Worm (Caenorhabditis elegans) whole organism, L1 larva: ENCODE data around the gene usp-46.

ENCODE experiments used
- C16A3.4 ChIP-seq: fragments of 150-350 bp; optimal IDR thresholded peaks from 2 replicates; lab custom pipeline; 2014; ENCODE audit warnings: missing biosample characterization, missing genetic modification characterization
- F16B12.6 ChIP-seq: fragments of 150-350 bp; optimal IDR thresholded peaks from 2 replicates; lab custom pipeline; 2014; ENCODE audit warnings: missing biosample characterization, missing genetic modification characterization
- aha-1 ChIP-seq: fragments of 150-350 bp; optimal IDR thresholded peaks from 2 replicates; lab custom pipeline; 2014; ENCODE audit warnings: missing biosample characterization, missing genetic modification characterization
- ceh-63 ChIP-seq: fragments of 200-800 bp; sonication (Bioruptor generic); optimal IDR thresholded peaks from 2 replicates; lab custom pipeline; 2018; ENCODE audit warnings: mild to moderate bottlenecking, missing genetic modification characterization, missing compliant biosample characterization
- ceh-8 ChIP-seq: fragments of 200-800 bp; sonication (Bioruptor generic); optimal IDR thresholded peaks from 2 replicates; lab custom pipeline; 2018; ENCODE audit warnings: mild to moderate bottlenecking, missing genetic modification characterization, moderate library complexity, missing compliant biosample characterization
- ceh-82 ChIP-seq, 3 experiments: fragments of 150-350 bp in 1 of 3; sonication (generic microtip) in 2 of 3; optimal IDR thresholded peaks; 2 replicates each; lab custom pipeline; 2014 to 2017; ENCODE audit warnings: missing biosample characterization in 3 of 3, missing genetic modification characterization in 3 of 3
- ceh-88 ChIP-seq: fragments of 200-800 bp; sonication (Bioruptor generic); IDR thresholded peaks from 2 replicates; pipeline ENCODE4 v1.3.6; 2022; ENCODE audit warnings: missing genetic modification characterization, missing compliant biosample characterization
- dsc-1 ChIP-seq: sonication (generic microtip); optimal IDR thresholded peaks from 2 replicates; lab custom pipeline; 2016; ENCODE audit warnings: mild to moderate bottlenecking, missing genetic modification characterization, missing compliant biosample characterization
- efl-1 ChIP-seq, 4 experiments: fragments of 150-350 bp; optimal IDR thresholded peaks in 3 of 4; peaks in 1 of 4; 1 replicate in 1 of 4; 2 replicates in 3 of 4; lab custom pipeline; 2014; ENCODE audit warnings: missing biosample characterization in 2 of 4, missing genetic modification characterization in 2 of 4, missing genetic modification reagents in 2 of 4
- egl-13 ChIP-seq: sonication (generic microtip); optimal IDR thresholded peaks from 2 replicates; lab custom pipeline; 2016; ENCODE audit warnings: missing genotype, missing genetic modification reagents, missing genetic modification characterization, missing compliant biosample characterization
- egl-27 ChIP-seq, 2 experiments: fragments of 150-350 bp in 1 of 2; sonication (generic microtip); optimal IDR thresholded peaks; 3 replicates each; lab custom pipeline; 2017 to 2018; ENCODE audit warnings: missing biosample characterization in 2 of 2, missing genetic modification characterization in 2 of 2, missing genetic modification reagents in 2 of 2
- elt-2 ChIP-seq: sonication (generic microtip); optimal IDR thresholded peaks from 2 replicates; lab custom pipeline; 2016; ENCODE audit warnings: missing genetic modification characterization, mild to moderate bottlenecking, inconsistent platforms, missing compliant biosample characterization, missing genetic modification reagents
- ets-5 ChIP-seq: fragments of 200-800 bp; sonication (Bioruptor generic); IDR thresholded peaks from 2 replicates; pipeline ENCODE4 v1.3.6; 2022; ENCODE audit warnings: missing genetic modification characterization, missing compliant biosample characterization
- fkh-10 ChIP-seq: sonication (generic microtip); optimal IDR thresholded peaks from 2 replicates; lab custom pipeline; 2017; ENCODE audit warnings: missing biosample characterization, missing genetic modification reagents, missing genetic modification characterization
- fkh-8 ChIP-seq: sonication (generic microtip); optimal IDR thresholded peaks from 2 replicates; lab custom pipeline; 2016; ENCODE audit warnings: mild to moderate bottlenecking, missing genetic modification characterization, missing compliant biosample characterization
- fos-1 ChIP-seq: fragments of 150-350 bp; optimal IDR thresholded peaks from 2 replicates; lab custom pipeline; 2014; ENCODE audit warnings: missing biosample characterization, missing genetic modification characterization
- grh-1 ChIP-seq: fragments of 200-800 bp; sonication (Bioruptor generic); IDR thresholded peaks from 2 replicates; pipeline ENCODE4 v1.3.6; 2022; ENCODE audit warnings: missing genetic modification reagents, missing genetic modification characterization, missing compliant biosample characterization
- hlh-17 ChIP-seq: fragments of 200-800 bp; sonication (Bioruptor generic); optimal IDR thresholded peaks from 2 replicates; lab custom pipeline; 2018; ENCODE audit warnings: missing genetic modification characterization, mild to moderate bottlenecking, missing compliant biosample characterization, moderate library complexity, borderline replicate concordance
- hlh-4 ChIP-seq: sonication (generic microtip); optimal IDR thresholded peaks from 2 replicates; lab custom pipeline; 2016; ENCODE audit warnings: mild to moderate bottlenecking, missing genetic modification characterization, missing compliant biosample characterization
- irx-1 ChIP-seq: sonication (generic microtip); optimal IDR thresholded peaks from 2 replicates; lab custom pipeline; 2016; ENCODE audit warnings: missing genetic modification characterization, missing compliant biosample characterization
- isw-1 ChIP-seq: fragments of 200-800 bp; sonication (Bioruptor generic); IDR thresholded peaks from 2 replicates; pipeline ENCODE4 v1.3.6; 2022; ENCODE audit warnings: missing genetic modification characterization, missing compliant biosample characterization
- lin-15B ChIP-seq: fragments of 150-350 bp; sonication (generic microtip); optimal IDR thresholded peaks from 3 replicates; lab custom pipeline; 2014; ENCODE audit warnings: missing biosample characterization, missing genetic modification characterization
- lin-35 ChIP-seq, 2 experiments: fragments of 150-350 bp; optimal IDR thresholded peaks; 2 replicates each; lab custom pipeline; 2014; ENCODE audit warnings: missing biosample characterization in 2 of 2, missing genetic modification characterization in 2 of 2, missing genetic modification reagents in 2 of 2
- lir-3 ChIP-seq: sonication (generic microtip); optimal IDR thresholded peaks from 2 replicates; lab custom pipeline; 2016; ENCODE audit warnings: mild to moderate bottlenecking, missing genetic modification characterization, moderate library complexity, missing compliant biosample characterization; ENCODE audit not compliant: poor library complexity
- mep-1 ChIP-seq: fragments of 150-350 bp; optimal IDR thresholded peaks from 2 replicates; lab custom pipeline; 2014; ENCODE audit warnings: missing biosample characterization, missing genetic modification characterization
- nhr-11 ChIP-seq: fragments of 150-350 bp; optimal IDR thresholded peaks from 2 replicates; lab custom pipeline; 2014; ENCODE audit warnings: missing biosample characterization, missing genetic modification characterization
- nhr-12 ChIP-seq: sonication (generic microtip); optimal IDR thresholded peaks from 2 replicates; lab custom pipeline; 2017; ENCODE audit warnings: missing biosample characterization, missing genetic modification characterization
- nhr-19 ChIP-seq: fragments of 200-800 bp; sonication (Bioruptor generic); conservative IDR thresholded peaks from 2 replicates; pipeline ENCODE4 v1.3.6; 2022; ENCODE audit warnings: missing genetic modification characterization, missing compliant biosample characterization
- nhr-237 ChIP-seq: fragments of 150-350 bp; optimal IDR thresholded peaks from 2 replicates; lab custom pipeline; 2014; ENCODE audit warnings: missing biosample characterization, missing genetic modification characterization
- nhr-76 ChIP-seq: sonication (generic microtip); optimal IDR thresholded peaks from 2 replicates; lab custom pipeline; 2017; ENCODE audit warnings: missing biosample characterization, missing genetic modification characterization
- pag-3 ChIP-seq: sonication (generic microtip); optimal IDR thresholded peaks from 2 replicates; lab custom pipeline; 2017; ENCODE audit warnings: missing genetic modification characterization, mild to moderate bottlenecking, missing compliant biosample characterization, antibody characterized with exemption, borderline replicate concordance; ENCODE audit not compliant: insufficient read depth
- pax-3 ChIP-seq: fragments of 200-800 bp; sonication (Bioruptor generic); optimal IDR thresholded peaks from 2 replicates; lab custom pipeline; 2018; ENCODE audit warnings: mild to moderate bottlenecking, missing genetic modification characterization, moderate library complexity, missing compliant biosample characterization
- pqm-1 ChIP-seq: sonication (generic microtip); optimal IDR thresholded peaks from 3 replicates; lab custom pipeline; 2017; ENCODE audit warnings: missing biosample characterization, missing genetic modification characterization
- rnt-1 ChIP-seq: sonication (generic microtip); optimal IDR thresholded peaks from 2 replicates; lab custom pipeline; 2016; ENCODE audit warnings: mild to moderate bottlenecking, missing genetic modification characterization, moderate library complexity, missing compliant biosample characterization
- sox-4 ChIP-seq: sonication (generic microtip); optimal IDR thresholded peaks from 2 replicates; lab custom pipeline; 2016; ENCODE audit warnings: missing genetic modification characterization, missing compliant biosample characterization
- sptf-1 ChIP-seq: fragments of 150-350 bp; optimal IDR thresholded peaks from 2 replicates; lab custom pipeline; 2014; ENCODE audit warnings: missing biosample characterization, missing genetic modification characterization
- swsn-7 ChIP-seq: sonication (generic microtip); optimal IDR thresholded peaks from 2 replicates; lab custom pipeline; 2016; ENCODE audit warnings: missing genetic modification characterization, missing compliant biosample characterization
- tbx-2 ChIP-seq: sonication (generic microtip); optimal IDR thresholded peaks from 2 replicates; lab custom pipeline; 2016; ENCODE audit warnings: missing genetic modification characterization, missing compliant biosample characterization
- unc-30 ChIP-seq: sonication (generic microtip); optimal IDR thresholded peaks from 2 replicates; lab custom pipeline; 2017; ENCODE audit warnings: missing biosample characterization, missing genetic modification characterization
- unc-62 ChIP-seq: fragments of 150-350 bp; optimal IDR thresholded peaks from 2 replicates; lab custom pipeline; 2014; ENCODE audit warnings: missing biosample characterization, missing genetic modification reagents, missing genetic modification characterization
- unc-86 ChIP-seq: sonication (generic microtip); optimal IDR thresholded peaks from 2 replicates; lab custom pipeline; 2016; ENCODE audit warnings: missing genetic modification characterization, missing compliant biosample characterization
- unc-98 ChIP-seq: fragments of 200-800 bp; sonication (Bioruptor generic); IDR thresholded peaks from 2 replicates; pipeline ENCODE4 v1.3.6; 2022; ENCODE audit warnings: missing genetic modification characterization, missing compliant biosample characterization
- xbp-1 ChIP-seq: sonication (generic microtip); optimal IDR thresholded peaks from 2 replicates; lab custom pipeline; 2016; ENCODE audit warnings: missing genetic modification characterization, missing compliant biosample characterization
- zag-1 ChIP-seq: fragments of 150-350 bp; optimal IDR thresholded peaks from 2 replicates; lab custom pipeline; 2014; ENCODE audit warnings: missing biosample characterization, missing genetic modification characterization
- ztf-11 ChIP-seq, 2 experiments: sonication (generic microtip); optimal IDR thresholded peaks; 2 replicates each; lab custom pipeline; 2016 to 2017; ENCODE audit warnings: missing genetic modification characterization in 2 of 2, missing biosample characterization in 1 of 2, missing compliant biosample characterization in 1 of 2

usp-46 gene

ce11 chrIII:9818763-9819162 lies 42.3 kb downstream of the usp-46 start, which contains the start of gene panl-3 (continued):
- TF ChIP-seq lin-35 (GFP tag; optimal IDR thresholded peaks at IDR 0.05; lab: Kevin White, UChicago) (peak; percentile 71 to 85), zag-1 (tag; lab: Kevin White, UChicago) (no peak), nhr-11 (tag; lab: Kevin White, UChicago) (no peak), nhr-12 (no peak), nhr-237 (no peak), isw-1 (no peak), ceh-8 (GFP tag; lab: Kevin White, UChicago) (no peak), hlh-17 (GFP tag; lab: Kevin White, UChicago) (no peak), sptf-1 (no peak), grh-1 (GFP tag; lab: Robert Waterston, UW) (no peak), C16A3.4 (tag; lab: Kevin White, UChicago) (peak; percentile 79), egl-13 (no peak), ets-5 (no peak), fos-1 (no peak), elt-2 (tag; lab: Kevin White, UChicago) (peak; percentile 10), xbp-1 (tag; lab: Kevin White, UChicago) (peak; percentile 69), fkh-8 (peak; percentile 65), tbx-2 (tag; lab: Kevin White, UChicago) (peak; percentile 86), nhr-19 (peak; percentile 55), fkh-10 (GFP tag; lab: Kevin White, UChicago) (no peak), mep-1 (tag; lab: Kevin White, UChicago) (peak; percentile 93), irx-1 (tag; lab: Kevin White, UChicago) (no peak), F16B12.6 (peak; percentile 98), lir-3 (tag; lab: Kevin White, UChicago) (no peak), unc-98 (GFP tag; lab: Robert Waterston, UW) (no peak), hlh-4 (tag; lab: Kevin White, UChicago) (no peak), pax-3 (tag; lab: Kevin White, UChicago) (no peak), swsn-7 (peak; percentile 70), rnt-1 (peak; percentile 82), unc-62 (GFP tag; lab: Kevin White, UChicago) (no peak), egl-27 (tag; optimal IDR thresholded peaks at IDR 0.05; lab: Kevin White, UChicago) (no peak), ceh-88 (GFP tag; lab: Robert Waterston, UW) (no peak), lin-15B (no peak), pag-3 (tag; lab: Kevin White, UChicago) (no peak), ceh-63 (GFP tag; lab: Kevin White, UChicago) (no peak), dsc-1 (peak; percentile 28), ceh-82 (tag; optimal IDR thresholded peaks at IDR 0.05; lab: Kevin White, UChicago) (peak; percentile 10 to 57 (median 38)), sox-4 (tag; lab: Kevin White, UChicago) (no peak), pqm-1 (tag; lab: Kevin White, UChicago) (no peak), unc-30 (no peak)
- TF ChIP-seq, all 84 proteins: peak for 33

ce11 chrIII:9822942-9823341 lies 46.5 kb downstream of the usp-46 start, which contains the start of gene arl-5:
arl-5 (plus strand) TSS chrIII:9823242.
- TF ChIP-seq sptf-1 (no peak), egl-13 (no peak), nhr-76 (tag; lab: Kevin White, UChicago) (no peak), unc-86 (tag; lab: Kevin White, UChicago) (no peak), mep-1 (tag; lab: Kevin White, UChicago) (no peak), ztf-11 (tag; optimal IDR thresholded peaks at IDR 0.05; lab: Kevin White, UChicago) (no peak), sox-4 (tag; lab: Kevin White, UChicago) (no peak), aha-1 (no peak), unc-98 (GFP tag; lab: Robert Waterston, UW) (no peak), lir-3 (tag; lab: Kevin White, UChicago) (no peak), fkh-10 (GFP tag; lab: Kevin White, UChicago) (no peak), efl-1 (optimal IDR thresholded peaks at IDR 0.05; lab: Kevin White, UChicago) (no peak), efl-1 (GFP tag; optimal IDR thresholded peaks at IDR 0.05 in 1 of 2; lab: Kevin White, UChicago) (no peak), isw-1 (no peak)
- TF ChIP-seq, all 84 proteins: peak for 0
